Fruit fly (Drosophila melanogaster): ENCODE data around the gene CG2701.

- TF ChIP-seq CG3407 (GFP tag; optimal IDR thresholded peaks at IDR 0.05) (no peak), Dfd (GFP tag; optimal IDR thresholded peaks at IDR 0.05) (no peak), eve (GFP tag; optimal IDR thresholded peaks at IDR 0.05) (no peak), Abd-B (GFP tag; optimal IDR thresholded peaks at IDR 0.05) (no peak), Doc3 (GFP tag; IDR thresholded peaks at IDR 0.05; ENCODE audit: partially characterized antibody) (no peak), Med (GFP tag) (peak; percentile 63)
These were observed 29.6 kb upstream of the CG2701 start for dm6 chrX:2749693-2750092.

Data from whole organism, embryonic.